Worm (Caenorhabditis elegans): ENCODE data around the gene aff-1.

- TF ChIP-seq mdl-1 (tag; optimal IDR thresholded peaks at IDR 0.05) (no peak), ZK546.5 (tag; optimal IDR thresholded peaks at IDR 0.05) (no peak), unc-62 (GFP tag; optimal IDR thresholded peaks at IDR 0.05) (no peak), lin-13 (GFP tag; optimal IDR thresholded peaks at IDR 0.05) (no peak), nhr-6 (tag; optimal IDR thresholded peaks at IDR 0.05) (no peak), Y55F3AM.14 (GFP tag; optimal IDR thresholded peaks at IDR 0.05) (no peak), unc-39 (tag; optimal IDR thresholded peaks at IDR 0.05) (no peak), ztf-11 (tag; optimal IDR thresholded peaks at IDR 0.05) (no peak)
Observed at ce11 chrII:6863652-6864051, at the start of gene aff-1.

Data from whole organism, L2 larva.